Worm (Caenorhabditis elegans) whole organism, late embryonic: ENCODE measurements around the gene snb-2.

Source experiments
- F13H6.1 ChIP-seq: sonication (generic microtip); optimal IDR thresholded peaks from 2 replicates; lab custom pipeline; 2016; ENCODE audit warnings: missing genetic modification characterization, missing compliant biosample characterization
- T23F11.4 ChIP-seq: fragments of 200-800 bp; sonication (Bioruptor generic); optimal IDR thresholded peaks from 2 replicates; lab custom pipeline; 2018; ENCODE audit warnings: mild to moderate bottlenecking, missing genetic modification characterization, missing compliant biosample characterization
- ceh-30 ChIP-seq: fragments of 150-350 bp; optimal IDR thresholded peaks from 2 replicates; lab custom pipeline; 2014; ENCODE audit warnings: missing biosample characterization, missing genetic modification characterization
- pha-4 ChIP-seq: fragments of 150-350 bp; optimal IDR thresholded peaks from 2 replicates; lab custom pipeline; 2018; ENCODE audit warnings: missing biosample characterization, missing genetic modification reagents, missing genetic modification characterization
- pqm-1 ChIP-seq: sonication (generic microtip); optimal IDR thresholded peaks from 2 replicates; lab custom pipeline; 2016; ENCODE audit warnings: missing genetic modification characterization, missing compliant biosample characterization

- TF ChIP-seq F13H6.1 (no peak), pqm-1 (tag; lab: Kevin White, UChicago) (no peak), T23F11.4 (GFP tag; lab: Kevin White, UChicago) (no peak), pha-4 (no peak), ceh-30 (tag; lab: Kevin White, UChicago) (no peak)
Observed at ce11 chrV:12334387-12334786, 11.3 kb downstream of the snb-2 start.
